Fruit fly (Drosophila melanogaster) whole organism: ENCODE results near the gene osk.

Experiments
- CG8478 ChIP-seq: fragments of >200 bp; optimal IDR thresholded peaks from 2 replicates; lab custom pipeline; 2018; ENCODE audit warnings: inconsistent platforms
- Dll ChIP-seq: fragments of >200 bp; optimal IDR thresholded peaks from 2 replicates; lab custom pipeline; 2017
- EcR ChIP-seq, 2 experiments: fragments of >200 bp; optimal IDR thresholded peaks; 2 replicates each; lab custom pipeline; 2017; ENCODE audit warnings: missing biosample characterization in 2 of 2, missing genetic modification characterization in 2 of 2, missing genetic modification reagents in 2 of 2
- pan ChIP-seq: fragments of >200 bp; optimal IDR thresholded peaks from 2 replicates; lab custom pipeline; 2017
- psq ChIP-seq: fragments of >200 bp; optimal IDR thresholded peaks from 2 replicates; lab custom pipeline; 2017
- usp ChIP-seq: fragments of >200 bp; optimal IDR thresholded peaks from 2 replicates; lab custom pipeline; 2017; ENCODE audit warnings: missing biosample characterization, missing genetic modification characterization, mixed read lengths

Gene osk

dm6 chr3R:8954515-8955358, 19.8 kb downstream of the osk start:
- no peak for TF ChIP-seq usp (GFP tag; lab: Kevin White, UChicago)
- TF ChIP-seq psq (lab: Kevin White, UChicago), result no peak
- TF ChIP-seq CG8478 (lab: Kevin White, UChicago), result no peak
- no peak for TF ChIP-seq pan
- TF ChIP-seq EcR (GFP tag; optimal IDR thresholded peaks at IDR 0.05; lab: Kevin White, UChicago), result no peak
- TF ChIP-seq Dll (lab: Kevin White, UChicago), result no peak

DNA sequence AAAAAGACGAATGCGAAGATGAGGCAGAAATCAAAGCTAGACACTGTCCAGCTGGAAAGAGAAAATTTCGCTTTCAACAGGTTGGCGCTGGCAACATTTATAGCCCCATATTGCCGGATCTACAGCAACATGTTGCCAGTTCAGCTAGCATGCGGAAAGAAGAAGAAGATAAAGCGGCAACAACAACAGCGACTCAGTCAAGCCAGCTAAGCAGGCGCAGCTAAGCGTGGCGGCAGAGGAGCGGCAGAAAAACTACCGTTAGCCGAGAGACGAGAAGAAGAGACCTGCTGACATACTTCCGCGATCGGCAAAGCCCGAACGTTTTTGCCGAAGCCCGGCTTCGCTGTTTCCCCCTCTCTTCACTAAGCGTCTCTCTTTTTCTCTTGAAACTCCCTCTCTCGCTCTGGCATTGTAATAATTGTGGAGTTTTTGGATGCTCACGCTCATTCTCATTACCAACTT, 20.5 kb downstream of the osk start:
- no peak for TF ChIP-seq psq (lab: Kevin White, UChicago)
- TF ChIP-seq Dll (lab: Kevin White, UChicago), result peak; percentile 1

DNA sequence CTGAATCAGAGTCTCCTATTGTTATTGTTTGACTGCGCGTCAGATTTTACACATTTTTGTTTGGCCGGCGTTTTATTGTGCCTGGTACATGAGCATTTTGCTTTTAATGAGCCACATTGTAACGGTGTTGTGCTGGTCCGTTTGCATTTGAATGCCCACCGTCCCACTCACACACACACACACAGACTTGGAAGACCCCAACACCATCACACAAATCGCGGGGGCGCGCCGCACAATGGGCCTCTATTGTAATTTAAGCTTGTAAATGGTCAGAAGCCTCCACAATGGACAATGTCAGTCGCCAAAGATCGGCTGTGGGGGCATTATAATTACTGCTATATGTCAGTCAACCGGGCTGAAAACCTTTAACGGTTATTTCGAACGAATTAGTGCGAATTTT, 21.4 kb downstream of the osk start:
- TF ChIP-seq psq (lab: Kevin White, UChicago) (no peak), usp (GFP tag; lab: Kevin White, UChicago) (no peak), pan (no peak), Dll (lab: Kevin White, UChicago) (no peak), CG8478 (lab: Kevin White, UChicago) (no peak), EcR (GFP tag; optimal IDR thresholded peaks at IDR 0.05; lab: Kevin White, UChicago) (no peak)

dm6 chr3R:8957739-8958138, 22.8 kb downstream of the osk start:
- TF ChIP-seq pan, result no peak
- no peak for TF ChIP-seq psq (lab: Kevin White, UChicago)
- no peak for TF ChIP-seq CG8478 (lab: Kevin White, UChicago)
- no peak for TF ChIP-seq usp (GFP tag; lab: Kevin White, UChicago)
- TF ChIP-seq EcR (GFP tag; optimal IDR thresholded peaks at IDR 0.05; lab: Kevin White, UChicago), result no peak
- TF ChIP-seq Dll (lab: Kevin White, UChicago), result no peak

DNA sequence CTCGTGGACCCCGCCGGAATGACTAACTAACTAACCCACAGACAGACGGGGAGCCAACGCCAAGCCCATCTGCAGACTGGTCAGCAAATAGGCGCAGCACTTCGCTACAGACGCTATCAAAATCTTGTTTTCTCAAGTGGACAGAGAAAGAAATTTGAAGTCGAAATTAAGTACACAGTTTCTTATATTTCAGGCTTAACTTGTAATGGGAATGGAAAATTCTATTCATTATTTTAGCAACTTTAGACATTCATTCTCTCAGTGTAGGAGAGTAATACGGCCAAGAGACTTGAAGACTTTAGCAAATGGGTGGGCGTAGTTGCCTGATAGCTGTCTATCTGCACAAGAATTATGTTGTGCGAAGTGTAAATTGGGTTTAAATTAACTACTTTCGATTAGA, 23.4 kb downstream of the osk start:
- TF ChIP-seq psq (lab: Kevin White, UChicago) (no peak), CG8478 (lab: Kevin White, UChicago) (no peak), usp (GFP tag; lab: Kevin White, UChicago) (no peak), EcR (GFP tag; optimal IDR thresholded peaks at IDR 0.05; lab: Kevin White, UChicago) (no peak), Dll (lab: Kevin White, UChicago) (no peak), pan (no peak)

- no peak for TF ChIP-seq psq (lab: Kevin White, UChicago)
- no peak for TF ChIP-seq pan
These were observed 24.2 kb downstream of the osk start for dm6 chr3R:8959153-8959552.

dm6 chr3R:8960329-8960728, 25.4 kb downstream of the osk start:
- TF ChIP-seq psq (lab: Kevin White, UChicago), result no peak
- TF ChIP-seq usp (GFP tag; lab: Kevin White, UChicago), result no peak
- TF ChIP-seq Dll (lab: Kevin White, UChicago), result no peak
- TF ChIP-seq EcR (GFP tag; optimal IDR thresholded peaks at IDR 0.05; lab: Kevin White, UChicago), result no peak
- TF ChIP-seq CG8478 (lab: Kevin White, UChicago), result no peak
- TF ChIP-seq pan, result no peak

dm6 chr3R:8962860-8963755, 28.2 kb downstream of the osk start, which contains the start of gene ich:
Gene ich (minus strand): TSS chr3R:8963037.
- TF ChIP-seq psq (lab: Kevin White, UChicago), result no peak
- TF ChIP-seq EcR (GFP tag; optimal IDR thresholded peaks at IDR 0.05; lab: Kevin White, UChicago), result no peak
- TF ChIP-seq CG8478 (lab: Kevin White, UChicago), result no peak
- TF ChIP-seq pan, result no peak
- TF ChIP-seq usp (GFP tag; lab: Kevin White, UChicago), result no peak
- no peak for TF ChIP-seq Dll (lab: Kevin White, UChicago)

- no peak for TF ChIP-seq usp (GFP tag; lab: Kevin White, UChicago)
- TF ChIP-seq pan, result no peak
- no peak for TF ChIP-seq CG8478 (lab: Kevin White, UChicago)
- no peak for TF ChIP-seq EcR (GFP tag; optimal IDR thresholded peaks at IDR 0.05; lab: Kevin White, UChicago)
- TF ChIP-seq psq (lab: Kevin White, UChicago), result no peak
- no peak for TF ChIP-seq Dll (lab: Kevin White, UChicago)
These were observed 28.9 kb downstream of the osk start for dm6 chr3R:8963756-8964342.

dm6 chr3R:8965546-8965945, 30.6 kb downstream of the osk start:
- TF ChIP-seq psq (lab: Kevin White, UChicago), result no peak
- no peak for TF ChIP-seq pan
- TF ChIP-seq EcR (GFP tag; optimal IDR thresholded peaks at IDR 0.05; lab: Kevin White, UChicago), result no peak

- TF ChIP-seq usp (GFP tag; lab: Kevin White, UChicago) (no peak), pan (no peak), psq (lab: Kevin White, UChicago) (no peak), EcR (GFP tag; optimal IDR thresholded peaks at IDR 0.05; lab: Kevin White, UChicago) (no peak), Dll (lab: Kevin White, UChicago) (no peak), CG8478 (lab: Kevin White, UChicago) (no peak)
These were observed 31.7 kb downstream of the osk start for dm6 chr3R:8966598-8966997.
